Worm (Caenorhabditis elegans) whole organism, L1 larva: Measurements from ENCODE around the gene cfim-2.
A peak's percentile ranks its signal among the peaks of the same experiment; 100 is the strongest.

Source experiments
- C04F5.9 ChIP-seq: sonication (generic microtip); optimal IDR thresholded peaks from 2 replicates; lab custom pipeline; 2016; ENCODE audit warnings: missing genetic modification characterization, missing compliant biosample characterization
- C16A3.4 ChIP-seq: fragments of 150-350 bp; optimal IDR thresholded peaks from 2 replicates; lab custom pipeline; 2014; ENCODE audit warnings: missing biosample characterization, missing genetic modification characterization
- C34B4.2 ChIP-seq: sonication (generic microtip); optimal IDR thresholded peaks from 2 replicates; lab custom pipeline; 2017; ENCODE audit warnings: mild to moderate bottlenecking, missing genetic modification characterization, missing compliant biosample characterization
- Y116A8C.19 ChIP-seq: sonication (generic microtip); optimal IDR thresholded peaks from 2 replicates; lab custom pipeline; 2016; ENCODE audit warnings: missing compliant biosample characterization, missing genetic modification characterization, borderline replicate concordance
- aly-2 ChIP-seq: fragments of 150-350 bp; optimal IDR thresholded peaks from 2 replicates; lab custom pipeline; 2014; ENCODE audit warnings: missing biosample characterization, missing genetic modification characterization
- ceh-82 ChIP-seq, 3 experiments: fragments of 150-350 bp in 1 of 3; sonication (generic microtip) in 2 of 3; optimal IDR thresholded peaks; 2 replicates each; lab custom pipeline; 2014 to 2017; ENCODE audit warnings: missing biosample characterization in 3 of 3, missing genetic modification characterization in 3 of 3
- ceh-90 ChIP-seq: sonication (generic microtip); optimal IDR thresholded peaks from 2 replicates; lab custom pipeline; 2016; ENCODE audit warnings: missing genetic modification characterization, missing compliant biosample characterization
- dpl-1 ChIP-seq, 3 experiments: fragments of 150-350 bp in 2 of 3; sonication (generic microtip) in 1 of 3; optimal IDR thresholded peaks; 2 replicates each; lab custom pipeline; 2014 to 2017; ENCODE audit warnings: missing biosample characterization in 3 of 3, missing genetic modification characterization in 3 of 3, missing genetic modification reagents in 3 of 3
- elt-3 ChIP-seq, 6 experiments: fragments of 150-350 bp in 1 of 6; sonication (generic microtip); optimal IDR thresholded peaks; 2 replicates each; lab custom pipeline; 2017 to 2018; ENCODE audit warnings: missing biosample characterization in 6 of 6, missing genetic modification characterization in 6 of 6, inconsistent platforms in 1 of 6
- ets-5 ChIP-seq: fragments of 200-800 bp; sonication (Bioruptor generic); IDR thresholded peaks from 2 replicates; pipeline ENCODE4 v1.3.6; 2022; ENCODE audit warnings: missing genetic modification characterization, missing compliant biosample characterization
- hlh-17 ChIP-seq: fragments of 200-800 bp; sonication (Bioruptor generic); optimal IDR thresholded peaks from 2 replicates; lab custom pipeline; 2018; ENCODE audit warnings: missing genetic modification characterization, mild to moderate bottlenecking, missing compliant biosample characterization, moderate library complexity, borderline replicate concordance
- irx-1 ChIP-seq: sonication (generic microtip); optimal IDR thresholded peaks from 2 replicates; lab custom pipeline; 2016; ENCODE audit warnings: missing genetic modification characterization, missing compliant biosample characterization
- isw-1 ChIP-seq: fragments of 200-800 bp; sonication (Bioruptor generic); IDR thresholded peaks from 2 replicates; pipeline ENCODE4 v1.3.6; 2022; ENCODE audit warnings: missing genetic modification characterization, missing compliant biosample characterization
- lin-14 ChIP-seq: fragments of 200-800 bp; sonication (Bioruptor generic); optimal IDR thresholded peaks from 2 replicates; lab custom pipeline; 2018; ENCODE audit warnings: mild to moderate bottlenecking, missing genetic modification characterization, moderate library complexity, missing compliant biosample characterization
- lin-35 ChIP-seq, 2 experiments: fragments of 150-350 bp; optimal IDR thresholded peaks; 2 replicates each; lab custom pipeline; 2014; ENCODE audit warnings: missing biosample characterization in 2 of 2, missing genetic modification characterization in 2 of 2, missing genetic modification reagents in 2 of 2
- lin-39 ChIP-seq: fragments of 150-350 bp; optimal IDR thresholded peaks from 2 replicates; lab custom pipeline; 2014; ENCODE audit warnings: missing biosample characterization, missing genetic modification reagents, missing genetic modification characterization
- lir-3 ChIP-seq: sonication (generic microtip); optimal IDR thresholded peaks from 2 replicates; lab custom pipeline; 2016; ENCODE audit warnings: mild to moderate bottlenecking, missing genetic modification characterization, moderate library complexity, missing compliant biosample characterization; ENCODE audit not compliant: poor library complexity
- lsy-2 ChIP-seq, 2 experiments: fragments of 150-350 bp; optimal IDR thresholded peaks; 2 replicates each; lab custom pipeline; 2014; ENCODE audit warnings: missing biosample characterization in 2 of 2, missing genetic modification characterization in 2 of 2
- mef-2 ChIP-seq: fragments of 150-350 bp; optimal IDR thresholded peaks from 2 replicates; lab custom pipeline; 2014; ENCODE audit warnings: missing biosample characterization, missing genetic modification characterization
- nhr-11 ChIP-seq: fragments of 150-350 bp; optimal IDR thresholded peaks from 2 replicates; lab custom pipeline; 2014; ENCODE audit warnings: missing biosample characterization, missing genetic modification characterization
- nhr-19 ChIP-seq: fragments of 200-800 bp; sonication (Bioruptor generic); conservative IDR thresholded peaks from 2 replicates; pipeline ENCODE4 v1.3.6; 2022; ENCODE audit warnings: missing genetic modification characterization, missing compliant biosample characterization
- nhr-20 ChIP-seq: sonication (generic microtip); optimal IDR thresholded peaks from 2 replicates; lab custom pipeline; 2016; ENCODE audit warnings: mild to moderate bottlenecking, missing genetic modification characterization, missing compliant biosample characterization
- nhr-237 ChIP-seq: fragments of 150-350 bp; optimal IDR thresholded peaks from 2 replicates; lab custom pipeline; 2014; ENCODE audit warnings: missing biosample characterization, missing genetic modification characterization
- nhr-47 ChIP-seq: sonication (generic microtip); optimal IDR thresholded peaks from 2 replicates; lab custom pipeline; 2016; ENCODE audit warnings: mild to moderate bottlenecking, missing genetic modification characterization, moderate library complexity, missing compliant biosample characterization
- nhr-71 ChIP-seq: sonication (generic microtip); optimal IDR thresholded peaks from 2 replicates; lab custom pipeline; 2016; ENCODE audit warnings: mild to moderate bottlenecking, missing genetic modification characterization, moderate library complexity, missing compliant biosample characterization
- nhr-76 ChIP-seq: sonication (generic microtip); optimal IDR thresholded peaks from 2 replicates; lab custom pipeline; 2017; ENCODE audit warnings: missing biosample characterization, missing genetic modification characterization
- nhr-77 ChIP-seq: fragments of 150-350 bp; optimal IDR thresholded peaks from 2 replicates; lab custom pipeline; 2014; ENCODE audit warnings: missing biosample characterization, missing genetic modification characterization
- nhr-84 ChIP-seq: sonication (generic microtip); optimal IDR thresholded peaks from 2 replicates; lab custom pipeline; 2017; ENCODE audit warnings: missing biosample characterization, missing genetic modification characterization
- nhr-85 ChIP-seq: sonication (generic microtip); peaks from one replicate; lab custom pipeline; 2016; ENCODE audit warnings: missing genetic modification characterization, inconsistent platforms, missing compliant biosample characterization
- nhr-90 ChIP-seq: sonication (generic microtip); optimal IDR thresholded peaks from 2 replicates; lab custom pipeline; 2016; ENCODE audit warnings: mild to moderate bottlenecking, missing genetic modification characterization, missing compliant biosample characterization; ENCODE audit not compliant: poor library complexity
- pag-3 ChIP-seq: sonication (generic microtip); optimal IDR thresholded peaks from 2 replicates; lab custom pipeline; 2017; ENCODE audit warnings: missing genetic modification characterization, mild to moderate bottlenecking, missing compliant biosample characterization, antibody characterized with exemption, borderline replicate concordance; ENCODE audit not compliant: insufficient read depth
- pax-3 ChIP-seq: fragments of 200-800 bp; sonication (Bioruptor generic); optimal IDR thresholded peaks from 2 replicates; lab custom pipeline; 2018; ENCODE audit warnings: mild to moderate bottlenecking, missing genetic modification characterization, moderate library complexity, missing compliant biosample characterization
- pqm-1 ChIP-seq: sonication (generic microtip); optimal IDR thresholded peaks from 3 replicates; lab custom pipeline; 2017; ENCODE audit warnings: missing biosample characterization, missing genetic modification characterization
- snpc-4 ChIP-seq: fragments of 150-350 bp; optimal IDR thresholded peaks from 2 replicates; lab custom pipeline; 2014; ENCODE audit warnings: missing biosample characterization, missing genetic modification characterization
- snu-23 ChIP-seq: sonication (generic microtip); optimal IDR thresholded peaks from 2 replicates; lab custom pipeline; 2016; ENCODE audit warnings: missing genetic modification characterization, missing compliant biosample characterization
- swsn-7 ChIP-seq: sonication (generic microtip); optimal IDR thresholded peaks from 2 replicates; lab custom pipeline; 2016; ENCODE audit warnings: missing genetic modification characterization, missing compliant biosample characterization
- tbx-2 ChIP-seq: sonication (generic microtip); optimal IDR thresholded peaks from 2 replicates; lab custom pipeline; 2016; ENCODE audit warnings: missing genetic modification characterization, missing compliant biosample characterization
- tlp-1 ChIP-seq: fragments of 150-350 bp; optimal IDR thresholded peaks from 2 replicates; lab custom pipeline; 2014; ENCODE audit warnings: missing biosample characterization, missing genetic modification characterization
- unc-62 ChIP-seq: fragments of 150-350 bp; optimal IDR thresholded peaks from 2 replicates; lab custom pipeline; 2014; ENCODE audit warnings: missing biosample characterization, missing genetic modification reagents, missing genetic modification characterization
- unc-86 ChIP-seq: sonication (generic microtip); optimal IDR thresholded peaks from 2 replicates; lab custom pipeline; 2016; ENCODE audit warnings: missing genetic modification characterization, missing compliant biosample characterization
- vab-15 ChIP-seq: sonication (generic microtip); optimal IDR thresholded peaks from 2 replicates; lab custom pipeline; 2017; ENCODE audit warnings: missing genotype, mild to moderate bottlenecking, missing genetic modification characterization, missing compliant biosample characterization
- xbp-1 ChIP-seq: sonication (generic microtip); optimal IDR thresholded peaks from 2 replicates; lab custom pipeline; 2016; ENCODE audit warnings: missing genetic modification characterization, missing compliant biosample characterization
- zag-1 ChIP-seq: fragments of 150-350 bp; optimal IDR thresholded peaks from 2 replicates; lab custom pipeline; 2014; ENCODE audit warnings: missing biosample characterization, missing genetic modification characterization
- zip-4 ChIP-seq: fragments of 200-800 bp; sonication (Bioruptor generic); optimal IDR thresholded peaks from 2 replicates; lab custom pipeline; 2018; ENCODE audit warnings: mild to moderate bottlenecking, missing genetic modification characterization, moderate library complexity, missing compliant biosample characterization
- ztf-4 ChIP-seq: fragments of 150-350 bp; optimal IDR thresholded peaks from 2 replicates; lab custom pipeline; 2014; ENCODE audit warnings: missing biosample characterization, missing genetic modification characterization

Gene cfim-2

DNA sequence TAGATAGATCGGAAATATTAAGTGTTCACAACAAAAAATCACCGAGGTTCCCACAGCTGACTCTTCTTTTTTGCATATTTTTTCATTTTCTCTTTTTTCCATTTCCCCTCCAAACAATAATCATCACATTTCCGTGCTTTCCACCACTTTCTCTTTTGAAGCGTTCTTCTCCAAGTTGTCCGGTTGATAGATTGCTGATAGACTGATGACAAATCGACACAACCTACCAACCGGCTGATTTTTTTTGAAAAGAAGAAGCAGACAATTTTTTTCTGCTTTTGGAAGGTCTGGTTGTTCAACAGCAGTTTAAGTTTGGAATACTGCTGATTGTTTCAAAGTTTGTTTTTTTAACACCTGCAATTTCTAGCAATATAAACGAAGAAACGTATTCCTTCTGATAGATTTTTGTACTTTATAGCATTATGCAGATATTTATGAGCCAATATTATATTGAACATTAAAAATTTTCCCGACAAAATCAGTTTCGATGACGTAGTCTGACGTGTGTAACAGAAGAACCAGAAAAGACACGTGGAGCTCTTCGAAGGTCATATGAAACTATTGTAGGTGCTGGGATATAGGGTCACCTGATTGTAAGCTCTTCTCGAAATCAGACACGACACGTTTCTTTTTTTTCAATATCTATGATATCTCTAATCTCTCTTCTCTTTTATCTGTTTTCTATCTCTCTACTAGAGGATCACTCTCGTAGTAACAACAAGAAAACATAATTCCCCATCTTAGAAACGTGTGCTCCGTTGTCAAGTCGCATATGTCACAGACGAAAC is 48.6 kb downstream of the cfim-2 start (continued):
- TF ChIP-seq elt-3 (tag; optimal IDR thresholded peaks at IDR 0.05; lab: Kevin White, UChicago) (no peak), Y116A8C.19 (tag; lab: Kevin White, UChicago) (no peak), dpl-1 (GFP tag; optimal IDR thresholded peaks at IDR 0.05; lab: Kevin White, UChicago) (no peak), unc-86 (tag; lab: Kevin White, UChicago) (no peak), irx-1 (tag; lab: Kevin White, UChicago) (no peak), swsn-7 (tag; lab: Kevin White, UChicago) (peak; percentile 33), nhr-84 (tag; lab: Kevin White, UChicago) (no peak), hlh-17 (GFP tag; lab: Kevin White, UChicago) (no peak), ceh-82 (tag; optimal IDR thresholded peaks at IDR 0.05; lab: Kevin White, UChicago) (no peak), nhr-76 (tag; lab: Kevin White, UChicago) (no peak)

ce11 chrIV:8975331-8975625 is 49.2 kb downstream of the cfim-2 start, which contains the start of gene pdzd-8:
Gene pdzd-8 (plus strand): TSS chrIV:8975526.
- TF ChIP-seq lin-14 (GFP tag; lab: Kevin White, UChicago) (no peak), nhr-20 (tag; lab: Kevin White, UChicago) (no peak), tlp-1 (tag; lab: Kevin White, UChicago) (no peak), unc-86 (tag; lab: Kevin White, UChicago) (no peak), nhr-90 (tag; lab: Kevin White, UChicago) (no peak), unc-62 (GFP tag; lab: Kevin White, UChicago) (no peak), lsy-2 (tag; optimal IDR thresholded peaks at IDR 0.05; lab: Kevin White, UChicago) (no peak)

DNA sequence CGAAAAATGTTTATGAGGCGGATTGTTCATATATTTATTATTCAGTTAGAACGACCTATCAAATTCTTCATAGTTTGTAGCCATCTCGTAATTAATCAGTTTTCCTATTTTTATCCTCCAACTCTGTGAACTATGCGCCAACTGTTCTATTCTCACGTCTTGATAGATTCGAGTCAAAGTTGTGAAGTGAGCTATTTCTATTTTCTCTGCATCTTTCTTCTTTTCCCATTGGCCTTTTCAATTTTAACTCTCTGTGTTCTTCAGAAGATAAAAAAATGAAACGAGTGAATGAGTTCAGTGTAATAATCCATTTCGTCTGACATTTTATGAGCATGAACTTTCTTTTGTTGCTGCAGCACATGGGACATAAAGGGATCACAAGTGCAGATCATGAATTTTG is 51.9 kb downstream of the cfim-2 start:
- TF ChIP-seq snpc-4 (tag; lab: Kevin White, UChicago) (no peak), unc-62 (GFP tag; lab: Kevin White, UChicago) (no peak), lin-35 (GFP tag; optimal IDR thresholded peaks at IDR 0.05; lab: Kevin White, UChicago) (no peak), nhr-71 (peak; percentile 73), hlh-17 (GFP tag; lab: Kevin White, UChicago) (no peak), lir-3 (no peak), tlp-1 (tag; lab: Kevin White, UChicago) (no peak), lin-14 (GFP tag; lab: Kevin White, UChicago) (peak; percentile 64), ceh-82 (tag; optimal IDR thresholded peaks at IDR 0.05; lab: Kevin White, UChicago) (no peak), C04F5.9 (tag; lab: Kevin White, UChicago) (no peak), isw-1 (GFP tag; lab: Robert Waterston, UW) (no peak), nhr-85 (no peak), aly-2 (tag; lab: Kevin White, UChicago) (no peak), nhr-90 (tag; lab: Kevin White, UChicago) (no peak), ztf-4 (no peak), snu-23 (GFP tag; lab: Kevin White, UChicago) (peak; percentile 16), nhr-19 (GFP tag; lab: Robert Waterston, UW) (0 out of 2 replicates have a peak, but pooled peaks have one; percentile 15), ets-5 (GFP tag; lab: Robert Waterston, UW) (no peak), swsn-7 (tag; lab: Kevin White, UChicago) (no peak), ceh-90 (no peak), xbp-1 (tag; lab: Kevin White, UChicago) (no peak), nhr-11 (peak; percentile 2), nhr-77 (tag; lab: Kevin White, UChicago) (no peak), vab-15 (tag; lab: Kevin White, UChicago) (no peak), mef-2 (peak; percentile 36), pag-3 (no peak), nhr-47 (tag; lab: Kevin White, UChicago) (no peak), irx-1 (tag; lab: Kevin White, UChicago) (no peak), tbx-2 (tag; lab: Kevin White, UChicago) (no peak), zag-1 (tag; lab: Kevin White, UChicago) (no peak), pax-3 (tag; lab: Kevin White, UChicago) (no peak), pqm-1 (tag; lab: Kevin White, UChicago) (no peak), lin-39 (peak; percentile 5), dpl-1 (GFP tag; optimal IDR thresholded peaks at IDR 0.05; lab: Kevin White, UChicago) (no peak), C16A3.4 (tag; lab: Kevin White, UChicago) (no peak), lsy-2 (tag; optimal IDR thresholded peaks at IDR 0.05; lab: Kevin White, UChicago) (peak in 1 of 2 experiments; percentile 43), C34B4.2 (tag; lab: Kevin White, UChicago) (no peak), nhr-237 (no peak), zip-4 (GFP tag; lab: Kevin White, UChicago) (no peak)
